Worm (Caenorhabditis elegans): Measurements from ENCODE around the gene C26B9.5.
A peak's percentile ranks its signal among the peaks of the same experiment; 100 is the strongest.

Gene C26B9.5

ce11 chrX:5329236-5329635, at the start of gene C26B9.5:
C26B9.5 (plus strand) TSS chrX:5329479.
- no peak for TF ChIP-seq egl-27 (tag; optimal IDR thresholded peaks at IDR 0.05)
- TF ChIP-seq nhr-237 (tag; optimal IDR thresholded peaks at IDR 0.05): no peak
- TF ChIP-seq nhr-77 (tag; optimal IDR thresholded peaks at IDR 0.05): no peak
- peak; percentile 80 for TF ChIP-seq skn-1 (tag; optimal IDR thresholded peaks at IDR 0.05)
- TF ChIP-seq fos-1 (tag; optimal IDR thresholded peaks at IDR 0.05): peak; percentile 86

DNA sequence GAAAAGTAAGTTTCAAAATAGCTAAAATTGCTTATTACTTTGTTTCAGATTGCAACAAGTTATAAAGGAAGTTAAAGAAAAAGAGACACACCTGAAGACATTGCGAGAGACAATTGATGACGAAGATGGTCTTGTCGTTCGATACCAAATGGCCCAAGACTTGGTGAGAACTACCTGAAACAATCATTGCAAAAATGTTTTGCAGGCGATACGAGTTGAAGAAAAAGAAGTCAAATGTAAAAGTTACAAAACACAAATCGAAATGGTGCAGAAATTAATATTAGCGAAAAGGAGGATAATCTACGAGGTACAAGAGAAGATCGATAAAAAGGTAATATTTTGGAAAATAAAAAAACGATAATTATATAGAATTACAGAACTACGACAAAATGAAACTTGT, 49.6 kb upstream of the C26B9.5 start, which contains the start of gene rga-8:
TSS of gene rga-8 (minus strand) at position 101 of the 400 bp plus-strand sequence.
- TF ChIP-seq nhr-12 (tag; optimal IDR thresholded peaks at IDR 0.05): no peak
- TF ChIP-seq R02D3.7 (tag; optimal IDR thresholded peaks at IDR 0.05): no peak
- no peak for TF ChIP-seq F13H6.1 (tag; optimal IDR thresholded peaks at IDR 0.05)
- no peak for TF ChIP-seq nhr-6 (tag; optimal IDR thresholded peaks at IDR 0.05)
- no peak for TF ChIP-seq unc-39 (tag; optimal IDR thresholded peaks at IDR 0.05)
- TF ChIP-seq sma-3 (GFP tag; optimal IDR thresholded peaks at IDR 0.05): no peak
- no peak for TF ChIP-seq nhr-21 (tag; optimal IDR thresholded peaks at IDR 0.05)
- TF ChIP-seq ceh-82 (tag; optimal IDR thresholded peaks at IDR 0.05): no peak
- no peak for TF ChIP-seq nhr-23 (tag; optimal IDR thresholded peaks at IDR 0.05)
- TF ChIP-seq egl-27 (tag; optimal IDR thresholded peaks at IDR 0.05): no peak
- TF ChIP-seq sem-4 (tag; optimal IDR thresholded peaks at IDR 0.05): no peak
- no peak for TF ChIP-seq C34F6.9 (tag; optimal IDR thresholded peaks at IDR 0.05)
- no peak for TF ChIP-seq unc-55 (GFP tag; optimal IDR thresholded peaks at IDR 0.05)

DNA sequence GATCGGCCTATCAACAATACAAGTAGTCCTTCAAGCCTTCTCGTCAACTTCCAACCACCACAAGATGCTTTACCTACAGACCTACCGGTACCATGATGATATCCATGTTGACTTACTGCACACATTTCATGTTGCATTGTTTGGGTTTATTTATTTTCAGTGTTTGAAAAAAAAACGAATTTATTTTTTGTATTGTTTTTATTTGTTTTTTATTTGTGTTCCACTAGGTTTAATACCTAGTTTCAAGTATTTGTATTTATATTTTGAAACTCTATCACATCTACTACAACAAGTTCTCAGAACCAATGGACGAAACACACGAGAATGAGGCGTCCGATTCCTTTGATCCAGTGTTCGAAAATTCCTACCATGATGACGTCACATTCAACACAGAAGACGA, 45.7 kb upstream of the C26B9.5 start, which contains the start of gene vps-41:
TSS of gene vps-41 (plus strand) at position 301 of the 400 bp plus-strand sequence.
- TF ChIP-seq dmd-4 (tag; optimal IDR thresholded peaks at IDR 0.05) (no peak), ama-1 (optimal IDR thresholded peaks at IDR 0.05) (no peak), zag-1 (tag; optimal IDR thresholded peaks at IDR 0.05) (no peak), sem-4 (tag; optimal IDR thresholded peaks at IDR 0.05) (no peak), lin-39 (tag; optimal IDR thresholded peaks at IDR 0.05) (no peak), nhr-12 (tag; optimal IDR thresholded peaks at IDR 0.05) (no peak), peb-1 (tag; optimal IDR thresholded peaks at IDR 0.05) (no peak)

ce11 chrX:5289106-5289505, 40.2 kb upstream of the C26B9.5 start:
- TF ChIP-seq gmeb-1 (tag; optimal IDR thresholded peaks at IDR 0.05) (no peak), ceh-16 (tag; optimal IDR thresholded peaks at IDR 0.05) (no peak), lin-39 (tag; optimal IDR thresholded peaks at IDR 0.05) (no peak), ama-1 (optimal IDR thresholded peaks at IDR 0.05) (no peak), sma-3 (GFP tag; optimal IDR thresholded peaks at IDR 0.05) (no peak), ztf-1 (GFP tag; conservative IDR thresholded peaks at IDR 0.05) (no peak), nhr-77 (tag; optimal IDR thresholded peaks at IDR 0.05) (no peak), elt-3 (tag; optimal IDR thresholded peaks at IDR 0.05) (no peak), ceh-82 (tag; optimal IDR thresholded peaks at IDR 0.05) (no peak), nhr-23 (tag; optimal IDR thresholded peaks at IDR 0.05) (no peak), fos-1 (tag; optimal IDR thresholded peaks at IDR 0.05) (no peak), nhr-129 (tag; optimal IDR thresholded peaks at IDR 0.05) (no peak), skn-1 (tag; optimal IDR thresholded peaks at IDR 0.05) (no peak), unc-39 (tag; optimal IDR thresholded peaks at IDR 0.05) (no peak), Y55F3AM.14 (GFP tag; optimal IDR thresholded peaks at IDR 0.05) (no peak), blmp-1 (tag; optimal IDR thresholded peaks at IDR 0.05; ENCODE audit: insufficient read depth) (no peak), nhr-10 (tag; optimal IDR thresholded peaks at IDR 0.05) (no peak), crh-2 (tag; optimal IDR thresholded peaks at IDR 0.05) (no peak)

DNA sequence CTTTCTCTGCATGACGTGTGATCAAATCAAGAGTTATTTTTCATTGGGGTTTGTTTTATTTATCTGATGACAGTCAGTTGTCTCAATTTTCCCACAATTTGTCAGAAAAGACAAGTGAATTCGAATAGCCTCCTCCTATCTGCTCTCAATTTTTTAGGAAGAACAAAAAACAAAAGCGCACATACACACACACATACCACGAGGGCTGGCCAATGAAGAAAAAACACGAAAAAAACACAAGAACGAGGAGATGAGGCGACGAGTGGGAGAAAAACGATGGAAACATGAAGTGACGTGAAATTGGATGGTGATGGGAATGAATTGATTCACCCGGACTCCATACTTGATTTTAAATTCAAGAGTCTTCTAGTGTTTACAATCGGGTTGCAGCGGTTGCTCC, 35.4 kb upstream of the C26B9.5 start:
- TF ChIP-seq nhr-129 (tag; optimal IDR thresholded peaks at IDR 0.05) (peak; percentile 61), aly-2 (tag; optimal IDR thresholded peaks at IDR 0.05) (no peak), sma-3 (GFP tag; optimal IDR thresholded peaks at IDR 0.05) (no peak), elt-3 (tag; optimal IDR thresholded peaks at IDR 0.05) (no peak)

DNA sequence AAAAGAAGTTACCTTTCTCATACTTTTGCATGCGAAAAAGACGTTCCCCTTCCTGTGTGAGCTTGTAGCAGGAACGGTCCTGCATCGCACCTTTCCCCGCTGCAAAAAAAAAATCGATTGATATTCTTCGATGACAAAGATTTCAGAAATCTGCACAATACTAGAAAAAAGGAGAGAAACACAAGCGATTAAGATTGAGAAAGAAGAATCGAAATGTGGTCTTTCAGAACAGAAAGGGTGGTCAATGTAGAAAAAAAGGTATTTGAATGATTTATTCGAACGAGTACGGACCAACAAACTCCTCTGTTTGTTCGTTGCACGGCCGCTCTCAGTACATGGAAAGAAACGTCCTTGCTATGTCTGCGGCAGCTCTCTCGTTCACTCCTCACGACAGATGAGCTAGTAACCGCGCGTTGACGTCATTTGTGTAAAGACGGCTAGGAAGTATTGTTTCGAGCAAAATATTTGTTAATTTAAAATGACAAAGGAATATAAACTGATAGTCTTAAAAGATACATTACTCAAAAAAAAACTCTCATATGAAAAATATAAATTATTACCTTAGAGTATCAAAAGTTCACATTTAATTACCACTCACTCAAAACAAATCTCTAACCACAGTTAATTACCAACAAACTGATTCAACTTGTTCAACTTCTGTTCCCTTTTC, 31.2 kb upstream of the C26B9.5 start, which contains the start of gene ift-81:
TSS of gene ift-81 (plus strand) at position 620 of the 670 bp plus-strand sequence.
- no peak for TF ChIP-seq nhr-77 (tag; optimal IDR thresholded peaks at IDR 0.05)
- TF ChIP-seq nhr-237 (tag; optimal IDR thresholded peaks at IDR 0.05): no peak
- peak; percentile 83 for TF ChIP-seq unc-55 (GFP tag; optimal IDR thresholded peaks at IDR 0.05)
- TF ChIP-seq gmeb-1 (tag; optimal IDR thresholded peaks at IDR 0.05): peak; percentile 39
- no peak for TF ChIP-seq mdl-1 (tag; optimal IDR thresholded peaks at IDR 0.05)
- TF ChIP-seq F13H6.1 (tag; optimal IDR thresholded peaks at IDR 0.05): peak; percentile 59
- no peak for TF ChIP-seq ztf-11 (tag; optimal IDR thresholded peaks at IDR 0.05)
- no peak for TF ChIP-seq sma-3 (GFP tag; optimal IDR thresholded peaks at IDR 0.05)
- peak; percentile 4 for TF ChIP-seq lin-11 (tag; optimal IDR thresholded peaks at IDR 0.05)
- TF ChIP-seq ZK546.5 (tag; optimal IDR thresholded peaks at IDR 0.05): no peak
- TF ChIP-seq C34F6.9 (tag; optimal IDR thresholded peaks at IDR 0.05): peak; percentile 57
- no peak for TF ChIP-seq dmd-4 (tag; optimal IDR thresholded peaks at IDR 0.05)
- peak; percentile 62 for TF ChIP-seq sma-9 (GFP tag; optimal IDR thresholded peaks at IDR 0.05)
- no peak for TF ChIP-seq sma-9 (tag; optimal IDR thresholded peaks at IDR 0.05)
- TF ChIP-seq peb-1 (tag; optimal IDR thresholded peaks at IDR 0.05): no peak
- TF ChIP-seq nhr-10 (tag; optimal IDR thresholded peaks at IDR 0.05): no peak
- no peak for TF ChIP-seq aly-2 (tag; optimal IDR thresholded peaks at IDR 0.05)
- TF ChIP-seq fos-1 (tag; optimal IDR thresholded peaks at IDR 0.05): peak; percentile 5
- no peak for TF ChIP-seq ceh-16 (tag; optimal IDR thresholded peaks at IDR 0.05)
- TF ChIP-seq snpc-4 (tag; optimal IDR thresholded peaks at IDR 0.05): no peak
- no peak for TF ChIP-seq nhr-21 (tag; optimal IDR thresholded peaks at IDR 0.05)
- TF ChIP-seq nhr-23 (tag; optimal IDR thresholded peaks at IDR 0.05): no peak
- no peak for TF ChIP-seq sem-4 (tag; optimal IDR thresholded peaks at IDR 0.05)
- TF ChIP-seq alr-1 (tag; optimal IDR thresholded peaks at IDR 0.05): no peak
- no peak for TF ChIP-seq ztf-1 (GFP tag; conservative IDR thresholded peaks at IDR 0.05)
